Worm (Caenorhabditis elegans) whole organism, L4 larva: ENCODE results near the gene srg-44.

Experiments
- F10B5.3 ChIP-seq: sonication (generic microtip); optimal IDR thresholded peaks from 2 replicates; lab custom pipeline; 2016; ENCODE audit warnings: mild to moderate bottlenecking, missing genetic modification characterization, missing compliant biosample characterization
- ceh-62 ChIP-seq: sonication (generic microtip); optimal IDR thresholded peaks from 2 replicates; lab custom pipeline; 2017; ENCODE audit warnings: missing biosample characterization, missing genetic modification characterization
- dpl-1 ChIP-seq: fragments of 150-350 bp; optimal IDR thresholded peaks from 2 replicates; lab custom pipeline; 2014; ENCODE audit warnings: missing biosample characterization, missing genetic modification reagents, missing genetic modification characterization
- egl-27 ChIP-seq: sonication (generic microtip); optimal IDR thresholded peaks from 3 replicates; lab custom pipeline; 2017; ENCODE audit warnings: missing biosample characterization, missing genetic modification reagents, missing genetic modification characterization
- mep-1 ChIP-seq: fragments of 150-350 bp; sonication (generic microtip); optimal IDR thresholded peaks from 3 replicates; lab custom pipeline; 2014; ENCODE audit warnings: missing biosample characterization, missing genetic modification characterization
- pha-4 ChIP-seq, 2 experiments: fragments of 150-350 bp in 1 of 2; fragments of 200-800 bp in 1 of 2; sonication (Bioruptor generic) in 1 of 2; IDR thresholded peaks in 1 of 2; optimal IDR thresholded peaks in 1 of 2; 2 replicates each; pipeline versions ENCODE4 v1.3.6 to Lab custom; 2014 to 2022; ENCODE audit warnings: missing genetic modification characterization in 2 of 2, missing genetic modification reagents in 2 of 2, missing biosample characterization in 1 of 2, missing compliant biosample characterization in 1 of 2
- pqm-1 ChIP-seq: sonication (generic microtip); optimal IDR thresholded peaks from 2 replicates; lab custom pipeline; 2017; ENCODE audit warnings: missing biosample characterization, missing genetic modification characterization
- snpc-4 ChIP-seq: fragments of 150-350 bp; optimal IDR thresholded peaks from 2 replicates; lab custom pipeline; 2014; ENCODE audit warnings: missing biosample characterization, missing genetic modification characterization
- unc-62 ChIP-seq, 3 experiments: fragments of 150-350 bp in 1 of 3; sonication (generic microtip); optimal IDR thresholded peaks in 2 of 3; peaks in 1 of 3; 1 replicate in 1 of 3; 2 replicates in 2 of 3; lab custom pipeline; 2014 to 2017; ENCODE audit warnings: missing biosample characterization in 3 of 3, missing genetic modification characterization in 3 of 3, missing genetic modification reagents in 3 of 3, missing genotype in 1 of 3

DNA sequence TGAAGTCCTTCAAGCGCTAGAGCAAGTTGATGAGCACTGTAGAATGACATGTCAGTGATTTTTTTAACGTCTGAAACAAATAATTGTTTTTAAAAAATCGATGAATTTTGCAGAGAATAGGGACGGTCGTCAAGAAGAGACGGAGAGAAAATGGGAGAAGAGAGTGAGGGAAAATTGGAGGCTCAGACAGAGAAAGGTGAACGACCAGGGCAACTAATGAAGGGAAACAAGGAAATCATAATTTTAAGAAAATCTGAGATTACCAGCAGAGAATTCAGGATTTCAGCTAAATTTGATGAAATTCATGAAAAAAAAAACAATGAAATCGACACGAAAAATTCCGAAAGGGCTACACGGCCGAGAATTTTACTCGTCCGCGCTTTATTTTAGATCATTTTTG lies 13.5 kb upstream of the srg-44 start, which contains the start of gene F31E9.6:
- TF ChIP-seq ceh-62 (tag; lab: Kevin White, UChicago) (no peak), F10B5.3 (tag; lab: Kevin White, UChicago) (no peak), snpc-4 (tag; lab: Kevin White, UChicago) (no peak), unc-62 (GFP tag; optimal IDR thresholded peaks at IDR 0.05 in 1 of 2; lab: Kevin White, UChicago) (no peak), unc-62 (tag; optimal IDR thresholded peaks at IDR 0.05; lab: Kevin White, UChicago) (no peak), mep-1 (tag; lab: Kevin White, UChicago) (no peak), dpl-1 (GFP tag; lab: Kevin White, UChicago) (no peak), pha-4 (GFP tag; IDR thresholded peaks at IDR 0.05; lab: Robert Waterston, UW) (no peak), pha-4 (tag; optimal IDR thresholded peaks at IDR 0.05; lab: Kevin White, UChicago) (no peak), pqm-1 (tag; lab: Kevin White, UChicago) (no peak), egl-27 (tag; lab: Kevin White, UChicago) (no peak)
